Fruit fly (Drosophila melanogaster) whole organism, embryonic: ENCODE measurements around the gene CG13126.

Source experiments
- CG43689 ChIP-seq: fragments of 200-800 bp; sonication (Bioruptor generic); IDR thresholded peaks from 2 replicates; pipeline ENCODE4 v1.3.6; 2022; ENCODE audit warnings: missing biosample characterization, missing genetic modification characterization
- CHES-1-like ChIP-seq: fragments of 200-800 bp; sonication (Bioruptor generic); optimal IDR thresholded peaks from 2 replicates; lab custom pipeline; 2016; ENCODE audit warnings: missing biosample characterization, missing genetic modification characterization
- CkIIα-i1 ChIP-seq: fragments of 200-800 bp; sonication (Bioruptor generic); IDR thresholded peaks from 2 replicates; pipeline ENCODE4 v1.3.6; 2022; ENCODE audit warnings: missing biosample characterization, missing genetic modification characterization
- Pdp1 ChIP-seq, 2 experiments: fragments of 200-800 bp; sonication (Bioruptor generic); optimal IDR thresholded peaks; 3 replicates each; lab custom pipeline; 2016; ENCODE audit warnings: missing biosample characterization in 2 of 2, missing genetic modification characterization in 2 of 2, mild to moderate bottlenecking in 1 of 2, moderate library complexity in 1 of 2
- Tbp ChIP-seq: fragments of >200 bp; optimal IDR thresholded peaks from 2 replicates; lab custom pipeline; 2018; ENCODE audit warnings: missing biosample characterization, missing genetic modification characterization
- oc ChIP-seq: fragments of 200-800 bp; sonication (Bioruptor generic); optimal IDR thresholded peaks from 2 replicates; lab custom pipeline; 2018; ENCODE audit warnings: missing biosample characterization, mild to moderate bottlenecking, missing genetic modification characterization, moderate library complexity
- unc-4 ChIP-seq: fragments of 200-800 bp; sonication (Bioruptor generic); IDR thresholded peaks from 2 replicates; pipeline ENCODE4 v1.3.6; 2022; ENCODE audit warnings: missing biosample characterization, missing genetic modification characterization; ENCODE audit not compliant: partially characterized antibody
- unpg ChIP-seq: fragments of 200-800 bp; sonication (Bioruptor generic); optimal IDR thresholded peaks from 3 replicates; lab custom pipeline; 2018; ENCODE audit warnings: missing biosample characterization, mild to moderate bottlenecking, missing genetic modification characterization, moderate library complexity
- usp ChIP-seq: fragments of >200 bp; optimal IDR thresholded peaks from 2 replicates; lab custom pipeline; 2017; ENCODE audit warnings: missing biosample characterization, missing genetic modification characterization

dm6 chr2L:9960758-9961157, 6.8 kb upstream of the CG13126 start:
- TF ChIP-seq Pdp1 (GFP tag; optimal IDR thresholded peaks at IDR 0.05; lab: Kevin White, UChicago) (no peak), Tbp (GFP tag; lab: Kevin White, UChicago) (no peak), usp (no peak), CHES-1-like (GFP tag; lab: Kevin White, UChicago) (no peak), oc (tag; lab: Kevin White, UChicago) (no peak), CkIIα-i1 (GFP tag; lab: Robert Waterston, UW) (no peak), unpg (no peak), CG43689 (no peak), unc-4 (no peak)
